Worm (Caenorhabditis elegans): ENCODE data around the gene acds-10.

ce11 chrV:5788650-5789049 lies 41.0 kb downstream of the acds-10 start:
- TF ChIP-seq nhr-48 (tag; optimal IDR thresholded peaks at IDR 0.05) (no peak), lin-39 (tag; optimal IDR thresholded peaks at IDR 0.05) (no peak), ceh-82 (tag; optimal IDR thresholded peaks at IDR 0.05) (no peak), nhr-10 (tag; optimal IDR thresholded peaks at IDR 0.05) (no peak), hif-1 (tag; optimal IDR thresholded peaks at IDR 0.05) (no peak), fos-1 (tag; optimal IDR thresholded peaks at IDR 0.05) (no peak), skn-1 (tag; optimal IDR thresholded peaks at IDR 0.05) (no peak)
